Fruit fly (Drosophila melanogaster): ENCODE measurements around the gene CG42327.
A peak's percentile ranks its signal among the peaks of the same experiment; 100 is the strongest.

Gene CG42327

DNA sequence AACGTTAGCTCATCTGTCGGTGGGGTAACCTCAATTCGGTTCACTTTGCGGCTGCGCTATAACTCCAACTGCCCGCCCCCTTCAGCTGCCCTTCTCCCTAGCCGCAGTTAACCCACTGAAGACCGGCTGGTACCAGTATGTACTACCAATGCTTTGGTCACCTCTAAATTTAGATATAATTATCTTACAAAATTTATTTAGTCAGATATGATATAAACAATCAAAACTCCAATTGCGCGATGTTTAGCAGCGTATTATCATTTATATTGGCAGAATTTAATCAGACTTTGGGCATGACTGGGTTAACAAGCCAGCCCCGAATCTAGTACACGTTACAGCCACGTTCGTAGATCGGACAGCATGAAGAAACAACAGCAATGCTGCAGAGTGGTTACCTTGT lies 5.8 kb downstream of the CG42327 start (continued):
- TF ChIP-seq pnt (GFP tag; optimal IDR thresholded peaks at IDR 0.05) (no peak), usp (GFP tag; optimal IDR thresholded peaks at IDR 0.05) (no peak), CG15269 (tag; optimal IDR thresholded peaks at IDR 0.05) (peak; percentile 83), CG14050 (GFP tag; IDR thresholded peaks at IDR 0.05) (peak; percentile 52; the same call in 2 of the 3 replicates), Lim3 (GFP tag; IDR thresholded peaks at IDR 0.05) (0 out of 2 replicates have a peak, but pooled peaks have one; percentile 13), Neu2 (GFP tag; optimal IDR thresholded peaks at IDR 0.05; ENCODE audit: borderline replicate concordance) (no peak), HmgZ (tag; optimal IDR thresholded peaks at IDR 0.05) (peak; percentile 38), CG5180 (GFP tag; optimal IDR thresholded peaks at IDR 0.05) (peak; percentile 53), CG18476 (GFP tag; optimal IDR thresholded peaks at IDR 0.05) (no peak), wek (GFP tag; optimal IDR thresholded peaks at IDR 0.05) (no peak), CG9817 (tag; optimal IDR thresholded peaks at IDR 0.05) (peak; percentile 35), slbo (GFP tag; IDR thresholded peaks at IDR 0.05) (peak; percentile 21; the same call in 1 of the 2 replicates), Xbp1 (GFP tag; optimal IDR thresholded peaks at IDR 0.05) (peak; percentile 27), Dek (tag; optimal IDR thresholded peaks at IDR 0.05) (peak; percentile 38), CG12236 (GFP tag; optimal IDR thresholded peaks at IDR 0.05) (no peak), HLH3B (GFP tag; IDR thresholded peaks at IDR 0.05) (peak; percentile 55), gsb-n (tag; optimal IDR thresholded peaks at IDR 0.05) (peak; percentile 17), CG10959 (GFP tag; IDR thresholded peaks at IDR 0.05) (no peak), CG10274 (GFP tag; optimal IDR thresholded peaks at IDR 0.05) (no peak), CG16863 (GFP tag; optimal IDR thresholded peaks at IDR 0.05) (no peak), CG2712 (tag; optimal IDR thresholded peaks at IDR 0.05) (peak; percentile 64), CG13894 (tag; optimal IDR thresholded peaks at IDR 0.05) (no peak), CG34422 (GFP tag; IDR thresholded peaks at IDR 0.05) (no peak), CG11723 (GFP tag; optimal IDR thresholded peaks at IDR 0.05) (peak; percentile 35), CG11456 (GFP tag; IDR thresholded peaks at IDR 0.05) (no peak), Abd-B (GFP tag; optimal IDR thresholded peaks at IDR 0.05) (no peak), CG11695 (GFP tag; IDR thresholded peaks at IDR 0.05) (peak; percentile 57; the same call in 1 of the 3 replicates), dm (GFP tag; optimal IDR thresholded peaks at IDR 0.05) (no peak), phol (tag; optimal IDR thresholded peaks at IDR 0.05) (peak; percentile 52), repo (GFP tag; optimal IDR thresholded peaks at IDR 0.05) (no peak), CG15601 (tag; optimal IDR thresholded peaks at IDR 0.05) (peak; percentile 22), Aef1 (GFP tag; IDR thresholded peaks at IDR 0.05) (0 out of 3 replicates have a peak, but pooled peaks have one; percentile 33), fd3F (GFP tag; optimal IDR thresholded peaks at IDR 0.05) (peak; percentile 20), CG13424 (tag; optimal IDR thresholded peaks at IDR 0.05) (peak; percentile 70), CG11093 (GFP tag; IDR thresholded peaks at IDR 0.05) (no peak)

DNA sequence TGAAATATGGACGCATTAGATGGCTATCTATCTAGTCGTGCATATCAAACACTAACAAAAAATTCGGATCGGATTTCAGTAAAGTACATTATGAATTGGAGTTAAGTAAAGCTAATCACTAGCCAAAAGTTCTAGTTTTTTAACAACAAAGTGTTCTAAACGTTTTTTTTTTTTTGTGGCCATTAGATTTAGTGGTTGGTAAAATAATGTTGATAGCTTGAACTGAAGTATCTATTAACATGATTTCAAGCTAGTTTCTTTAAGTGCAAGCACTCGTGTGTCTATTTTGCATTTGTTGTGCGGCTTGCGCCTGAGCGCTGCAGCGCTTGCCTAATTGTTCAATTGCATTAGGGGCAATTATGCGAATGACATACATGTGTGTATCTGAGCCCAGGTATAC lies 6.7 kb downstream of the CG42327 start:
- TF ChIP-seq YL-1 (GFP tag; optimal IDR thresholded peaks at IDR 0.05): no peak
- TF ChIP-seq Nf-YC (tag; optimal IDR thresholded peaks at IDR 0.05): no peak
- peak; percentile 14; the same call in 1 of the 2 replicates for TF ChIP-seq Xrp1 (GFP tag; IDR thresholded peaks at IDR 0.05)
- TF ChIP-seq CG42726 (GFP tag; IDR thresholded peaks at IDR 0.05; ENCODE audit: partially characterized antibody): no peak
- 0 out of 2 replicates have a peak, but pooled peaks have one; percentile 13 for TF ChIP-seq CG6689 (GFP tag; IDR thresholded peaks at IDR 0.05)
- TF ChIP-seq CG15514 (GFP tag; optimal IDR thresholded peaks at IDR 0.05): no peak
- no peak for TF ChIP-seq tap (tag; optimal IDR thresholded peaks at IDR 0.05)
- TF ChIP-seq mld (GFP tag; IDR thresholded peaks at IDR 0.05; ENCODE audit: partially characterized antibody): no peak
- no peak for TF ChIP-seq otp (GFP tag; IDR thresholded peaks at IDR 0.05)
- no peak for TF ChIP-seq vfl (GFP tag; optimal IDR thresholded peaks at IDR 0.05)
- TF ChIP-seq aop (GFP tag; IDR thresholded peaks at IDR 0.05): no peak
- TF ChIP-seq row (GFP tag; IDR thresholded peaks at IDR 0.05): 0 out of 3 replicates have a peak, but pooled peaks have one; percentile 14
- no peak for TF ChIP-seq CG12659 (GFP tag; optimal IDR thresholded peaks at IDR 0.05)
- TF ChIP-seq dysf (GFP tag; IDR thresholded peaks at IDR 0.05): 0 out of 3 replicates have a peak, but pooled peaks have one; percentile 30
- no peak for TF ChIP-seq lbe (GFP tag; optimal IDR thresholded peaks at IDR 0.05)
- TF ChIP-seq Elba2 (GFP tag; optimal IDR thresholded peaks at IDR 0.05): no peak
- TF ChIP-seq CG3995 (GFP tag; optimal IDR thresholded peaks at IDR 0.05): no peak
- no peak for TF ChIP-seq chinmo (GFP tag; IDR thresholded peaks at IDR 0.05; ENCODE audit: partially characterized antibody)
